Worm (Caenorhabditis elegans): Measurements from ENCODE around the gene gplb-1.

Gene gplb-1

DNA sequence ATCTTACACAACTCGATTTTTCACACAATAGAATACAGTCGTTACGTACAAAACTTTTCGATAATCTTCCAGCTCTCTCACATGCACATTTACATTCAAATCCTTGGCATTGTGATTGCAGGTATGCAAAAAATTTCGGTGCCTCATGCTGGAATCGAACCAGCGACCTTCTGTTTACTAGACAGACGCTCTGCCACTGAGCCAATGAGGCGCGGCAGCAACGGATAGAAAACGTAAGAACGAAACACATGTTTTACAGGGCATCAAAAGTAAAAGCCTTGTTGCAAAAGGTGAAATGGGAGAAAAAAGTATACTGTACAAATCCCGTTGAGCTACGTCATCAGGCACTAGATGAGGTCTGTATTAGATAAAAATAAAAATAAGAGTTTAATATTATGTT is 24.9 kb upstream of the gplb-1 start (continued):
- peak; percentile 70 for TF ChIP-seq daf-19 (GFP tag; conservative IDR thresholded peaks at IDR 0.05)
- TF ChIP-seq madf-5 (GFP tag; IDR thresholded peaks at IDR 0.05) = no peak
- no peak for TF ChIP-seq T20F7.1 (GFP tag; optimal IDR thresholded peaks at IDR 0.05)
- no peak for TF ChIP-seq nhr-28 (tag; optimal IDR thresholded peaks at IDR 0.05)
- TF ChIP-seq saeg-2 (GFP tag; IDR thresholded peaks at IDR 0.05) = no peak
- TF ChIP-seq nhr-76 (tag; optimal IDR thresholded peaks at IDR 0.05) = no peak
- TF ChIP-seq mes-2 (tag; optimal IDR thresholded peaks at IDR 0.05; ENCODE audit: poor library complexity, severe bottlenecking) = peak; percentile 58
- TF ChIP-seq F26F4.8 (GFP tag; conservative IDR thresholded peaks at IDR 0.05) = 0 out of 2 replicates have a peak, but pooled peaks have one; percentile 41
- no peak for TF ChIP-seq ces-1 (GFP tag; optimal IDR thresholded peaks at IDR 0.05)
- TF ChIP-seq madf-9 (GFP tag; conservative IDR thresholded peaks at IDR 0.05) = 0 out of 2 replicates have a peak, but pooled peaks have one; percentile 32
- TF ChIP-seq zag-1 (tag; optimal IDR thresholded peaks at IDR 0.05) = no peak
- TF ChIP-seq mdl-1 (tag; optimal IDR thresholded peaks at IDR 0.05) = no peak
- no peak for TF ChIP-seq tag-97 (GFP tag; IDR thresholded peaks at IDR 0.05)
- TF ChIP-seq lin-29 (GFP tag; IDR thresholded peaks at IDR 0.05) = no peak
- no peak for TF ChIP-seq ceh-20 (GFP tag; IDR thresholded peaks at IDR 0.05)
- TF ChIP-seq dmd-6 (GFP tag; IDR thresholded peaks at IDR 0.05) = peak; percentile 34; the same call in 1 of the 2 replicates
- TF ChIP-seq ztf-7 (tag; optimal IDR thresholded peaks at IDR 0.05) = no peak
- TF ChIP-seq ztf-11 (tag; optimal IDR thresholded peaks at IDR 0.05) = no peak
- TF ChIP-seq zip-11 (GFP tag; IDR thresholded peaks at IDR 0.05) = no peak
- no peak for TF ChIP-seq hlh-30 (tag; optimal IDR thresholded peaks at IDR 0.05; ENCODE audit: insufficient read depth)
- TF ChIP-seq aly-2 (tag; optimal IDR thresholded peaks at IDR 0.05) = no peak
- TF ChIP-seq unc-62 (GFP tag; optimal IDR thresholded peaks at IDR 0.05 in 1 of 2) = no peak
- TF ChIP-seq unc-62 (tag; optimal IDR thresholded peaks at IDR 0.05) = no peak
- TF ChIP-seq hlh-11 (tag; optimal IDR thresholded peaks at IDR 0.05) = peak; percentile 11
- no peak for TF ChIP-seq ceh-82 (tag; optimal IDR thresholded peaks at IDR 0.05)
- TF ChIP-seq lir-3 (tag; optimal IDR thresholded peaks at IDR 0.05) = peak; percentile 31
- no peak for TF ChIP-seq fkh-10 (GFP tag; optimal IDR thresholded peaks at IDR 0.05)
- TF ChIP-seq nhr-11 (tag; optimal IDR thresholded peaks at IDR 0.05) = no peak
- no peak for TF ChIP-seq lin-15B (tag; optimal IDR thresholded peaks at IDR 0.05)
- no peak for TF ChIP-seq duxl-1 (tag; optimal IDR thresholded peaks at IDR 0.05; ENCODE audit: poor library complexity)
- TF ChIP-seq mep-1 (tag; optimal IDR thresholded peaks at IDR 0.05) = peak; percentile 36
- no peak for TF ChIP-seq nhr-25 (tag; optimal IDR thresholded peaks at IDR 0.05; ENCODE audit: borderline replicate concordance, insufficient read depth)
- TF ChIP-seq egl-43 (GFP tag; IDR thresholded peaks at IDR 0.05) = peak; percentile 83
- TF ChIP-seq nhr-111 (GFP tag; optimal IDR thresholded peaks at IDR 0.05) = peak; percentile 15
- TF ChIP-seq nhr-41 (GFP tag; IDR thresholded peaks at IDR 0.05) = peak; percentile 50; the same call in 1 of the 2 replicates

DNA sequence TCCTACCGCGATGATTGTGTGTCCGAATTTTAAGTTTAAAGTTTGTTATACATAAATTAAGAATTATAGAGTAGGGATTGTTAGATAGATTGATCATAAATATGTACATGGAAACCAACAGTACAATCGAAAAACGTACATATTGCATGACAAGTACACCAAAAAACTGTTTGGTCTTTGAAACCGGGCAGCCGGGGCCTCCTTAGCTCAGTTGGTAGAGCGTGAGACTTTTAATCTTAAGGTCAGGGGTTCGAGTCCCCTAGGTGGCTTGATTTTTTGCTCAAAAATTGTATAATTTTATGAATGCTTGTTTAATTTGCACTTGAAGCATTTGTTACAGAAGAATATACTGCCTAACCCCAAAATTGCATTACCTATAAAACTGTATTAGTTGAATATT is 24.1 kb upstream of the gplb-1 start:
- TF ChIP-seq dmd-6 (GFP tag; IDR thresholded peaks at IDR 0.05) = no peak
- no peak for TF ChIP-seq mdl-1 (tag; optimal IDR thresholded peaks at IDR 0.05)
- peak in 1 of 2 experiments; percentile 28; a peak in 1 of 4 replicates for TF ChIP-seq madf-5 (GFP tag; IDR thresholded peaks at IDR 0.05)
- no peak for TF ChIP-seq lin-1 (GFP tag; IDR thresholded peaks at IDR 0.05)
- no peak for TF ChIP-seq lin-39 (tag; optimal IDR thresholded peaks at IDR 0.05)
- no peak for TF ChIP-seq aly-2 (tag; optimal IDR thresholded peaks at IDR 0.05)
- TF ChIP-seq pha-4 (GFP tag; IDR thresholded peaks at IDR 0.05) = peak; percentile 34; the same call in 1 of the 2 replicates
- no peak for TF ChIP-seq pha-4 (tag; optimal IDR thresholded peaks at IDR 0.05)
- no peak for TF ChIP-seq nhr-77 (tag; optimal IDR thresholded peaks at IDR 0.05)
- peak; percentile 75 for TF ChIP-seq lim-7 (GFP tag; IDR thresholded peaks at IDR 0.05)
- no peak for TF ChIP-seq mxl-3 (GFP tag; optimal IDR thresholded peaks at IDR 0.05)
- TF ChIP-seq ztf-11 (tag; optimal IDR thresholded peaks at IDR 0.05) = no peak
- no peak for TF ChIP-seq unc-39 (tag; optimal IDR thresholded peaks at IDR 0.05)
- TF ChIP-seq unc-130 (GFP tag; optimal IDR thresholded peaks at IDR 0.05) = no peak
- TF ChIP-seq lin-13 (GFP tag; optimal IDR thresholded peaks at IDR 0.05) = no peak
- TF ChIP-seq hlh-30 (tag; optimal IDR thresholded peaks at IDR 0.05; ENCODE audit: insufficient read depth) = no peak
- no peak for TF ChIP-seq hif-1 (tag; optimal IDR thresholded peaks at IDR 0.05)
- no peak for TF ChIP-seq tag-97 (GFP tag; IDR thresholded peaks at IDR 0.05)
- no peak for TF ChIP-seq dmd-9 (GFP tag; IDR thresholded peaks at IDR 0.05)
- no peak for TF ChIP-seq ZK337.2 (GFP tag; IDR thresholded peaks at IDR 0.05)
- no peak for TF ChIP-seq nhr-11 (tag; optimal IDR thresholded peaks at IDR 0.05)
- TF ChIP-seq lsy-2 (tag; optimal IDR thresholded peaks at IDR 0.05) = no peak
- TF ChIP-seq nhr-10 (tag; optimal IDR thresholded peaks at IDR 0.05) = no peak
- no peak for TF ChIP-seq nhr-111 (GFP tag; optimal IDR thresholded peaks at IDR 0.05)
- TF ChIP-seq aha-1 (tag) = no peak
- TF ChIP-seq lin-15B (tag; optimal IDR thresholded peaks at IDR 0.05) = no peak

All from whole organism, L4 larva.